Worm (Caenorhabditis elegans) whole organism, early embryonic: Measurements from ENCODE around the gene T13F2.6.

ENCODE experiments used
- flt-1 ChIP-seq: fragments of 200-800 bp; sonication (Bioruptor generic); IDR thresholded peaks from 2 replicates; pipeline ENCODE4 v1.3.6; 2022; ENCODE audit warnings: missing genetic modification characterization, missing compliant biosample characterization
- hmbx-1 ChIP-seq: sonication (generic microtip); optimal IDR thresholded peaks from 2 replicates; lab custom pipeline; 2016; ENCODE audit warnings: mild to moderate bottlenecking, missing genetic modification characterization, missing compliant biosample characterization
- tbx-37 ChIP-seq: fragments of 200-800 bp; sonication (Bioruptor generic); conservative IDR thresholded peaks from 2 replicates; pipeline ENCODE4 v1.3.6; 2022; ENCODE audit warnings: missing genetic modification reagents, missing genetic modification characterization, missing compliant biosample characterization

- TF ChIP-seq flt-1 (GFP tag; lab: Robert Waterston, UW) = no peak
- TF ChIP-seq hmbx-1 (tag; lab: Kevin White, UChicago) = no peak
- TF ChIP-seq tbx-37 (GFP tag; lab: Robert Waterston, UW) = no peak
Measured at ce11 chrIV:9766250-9766649, 11.9 kb upstream of the T13F2.6 start, which contains the start of gene ssp-36.
